Worm (Caenorhabditis elegans): Measurements from ENCODE around the gene irld-62.

- no peak for TF ChIP-seq nhr-11 (tag; optimal IDR thresholded peaks at IDR 0.05)
- TF ChIP-seq elt-1 (tag; optimal IDR thresholded peaks at IDR 0.05) = no peak
- no peak for TF ChIP-seq snpc-4 (tag; optimal IDR thresholded peaks at IDR 0.05)
- TF ChIP-seq fos-1 (tag; optimal IDR thresholded peaks at IDR 0.05) = no peak
- TF ChIP-seq unc-39 (tag; optimal IDR thresholded peaks at IDR 0.05) = no peak
- no peak for TF ChIP-seq unc-62 (GFP tag; optimal IDR thresholded peaks at IDR 0.05)
- TF ChIP-seq elt-3 (tag; optimal IDR thresholded peaks at IDR 0.05) = no peak
- TF ChIP-seq lin-39 (tag; optimal IDR thresholded peaks at IDR 0.05) = no peak
- no peak for TF ChIP-seq nhr-12 (tag; optimal IDR thresholded peaks at IDR 0.05)
These were observed 33.6 kb downstream of the irld-62 start, which contains the start of gene wrt-8 for ce11 chrV:15344481-15344880.
